Worm (Caenorhabditis elegans) whole organism, L1 larva: ENCODE measurements around the gene C05C9.3.

ENCODE experiments used
- C16A3.4 ChIP-seq: fragments of 150-350 bp; optimal IDR thresholded peaks from 2 replicates; lab custom pipeline; 2014; ENCODE audit warnings: missing biosample characterization, missing genetic modification characterization
- C34B4.2 ChIP-seq: sonication (generic microtip); optimal IDR thresholded peaks from 2 replicates; lab custom pipeline; 2017; ENCODE audit warnings: mild to moderate bottlenecking, missing genetic modification characterization, missing compliant biosample characterization
- Y116A8C.19 ChIP-seq: sonication (generic microtip); optimal IDR thresholded peaks from 2 replicates; lab custom pipeline; 2016; ENCODE audit warnings: missing compliant biosample characterization, missing genetic modification characterization, borderline replicate concordance
- alr-1 ChIP-seq: fragments of 200-800 bp; sonication (Bioruptor generic); optimal IDR thresholded peaks from 2 replicates; lab custom pipeline; 2018; ENCODE audit warnings: borderline replicate concordance, mild to moderate bottlenecking, missing genetic modification characterization, missing compliant biosample characterization
- blmp-1 ChIP-seq: fragments of 150-350 bp; optimal IDR thresholded peaks from 2 replicates; lab custom pipeline; 2014; ENCODE audit warnings: missing biosample characterization, missing genetic modification characterization
- ceh-63 ChIP-seq: fragments of 200-800 bp; sonication (Bioruptor generic); optimal IDR thresholded peaks from 2 replicates; lab custom pipeline; 2018; ENCODE audit warnings: mild to moderate bottlenecking, missing genetic modification characterization, missing compliant biosample characterization
- ceh-82 ChIP-seq, 3 experiments: fragments of 150-350 bp in 1 of 3; sonication (generic microtip) in 2 of 3; optimal IDR thresholded peaks; 2 replicates each; lab custom pipeline; 2014 to 2017; ENCODE audit warnings: missing biosample characterization in 3 of 3, missing genetic modification characterization in 3 of 3
- ceh-90 ChIP-seq: sonication (generic microtip); optimal IDR thresholded peaks from 2 replicates; lab custom pipeline; 2016; ENCODE audit warnings: missing genetic modification characterization, missing compliant biosample characterization
- dsc-1 ChIP-seq: sonication (generic microtip); optimal IDR thresholded peaks from 2 replicates; lab custom pipeline; 2016; ENCODE audit warnings: mild to moderate bottlenecking, missing genetic modification characterization, missing compliant biosample characterization
- efl-1 ChIP-seq, 4 experiments: fragments of 150-350 bp; optimal IDR thresholded peaks in 3 of 4; peaks in 1 of 4; 1 replicate in 1 of 4; 2 replicates in 3 of 4; lab custom pipeline; 2014; ENCODE audit warnings: missing biosample characterization in 2 of 4, missing genetic modification characterization in 2 of 4, missing genetic modification reagents in 2 of 4
- egl-13 ChIP-seq: sonication (generic microtip); optimal IDR thresholded peaks from 2 replicates; lab custom pipeline; 2016; ENCODE audit warnings: missing genotype, missing genetic modification reagents, missing genetic modification characterization, missing compliant biosample characterization
- ets-5 ChIP-seq: fragments of 200-800 bp; sonication (Bioruptor generic); IDR thresholded peaks from 2 replicates; pipeline ENCODE4 v1.3.6; 2022; ENCODE audit warnings: missing genetic modification characterization, missing compliant biosample characterization
- fkh-4 ChIP-seq: sonication (generic microtip); optimal IDR thresholded peaks from 2 replicates; lab custom pipeline; 2016; ENCODE audit warnings: missing compliant biosample characterization, missing genetic modification characterization, borderline replicate concordance
- fkh-8 ChIP-seq: sonication (generic microtip); optimal IDR thresholded peaks from 2 replicates; lab custom pipeline; 2016; ENCODE audit warnings: mild to moderate bottlenecking, missing genetic modification characterization, missing compliant biosample characterization
- grh-1 ChIP-seq: fragments of 200-800 bp; sonication (Bioruptor generic); IDR thresholded peaks from 2 replicates; pipeline ENCODE4 v1.3.6; 2022; ENCODE audit warnings: missing genetic modification reagents, missing genetic modification characterization, missing compliant biosample characterization
- lin-14 ChIP-seq: fragments of 200-800 bp; sonication (Bioruptor generic); optimal IDR thresholded peaks from 2 replicates; lab custom pipeline; 2018; ENCODE audit warnings: mild to moderate bottlenecking, missing genetic modification characterization, moderate library complexity, missing compliant biosample characterization
- lin-39 ChIP-seq: fragments of 150-350 bp; optimal IDR thresholded peaks from 2 replicates; lab custom pipeline; 2014; ENCODE audit warnings: missing biosample characterization, missing genetic modification reagents, missing genetic modification characterization
- lir-3 ChIP-seq: sonication (generic microtip); optimal IDR thresholded peaks from 2 replicates; lab custom pipeline; 2016; ENCODE audit warnings: mild to moderate bottlenecking, missing genetic modification characterization, moderate library complexity, missing compliant biosample characterization; ENCODE audit not compliant: poor library complexity
- lsy-2 ChIP-seq, 2 experiments: fragments of 150-350 bp; optimal IDR thresholded peaks; 2 replicates each; lab custom pipeline; 2014; ENCODE audit warnings: missing biosample characterization in 2 of 2, missing genetic modification characterization in 2 of 2
- mab-9 ChIP-seq: fragments of 200-800 bp; sonication (Bioruptor generic); IDR thresholded peaks from 2 replicates; pipeline ENCODE4 v1.3.6; 2022; ENCODE audit warnings: missing genetic modification reagents, missing genetic modification characterization, missing compliant biosample characterization
- mdl-1 ChIP-seq, 2 experiments: fragments of 150-350 bp; optimal IDR thresholded peaks; 2 replicates each; lab custom pipeline; 2014 to 2017; ENCODE audit warnings: missing biosample characterization in 2 of 2, missing genetic modification characterization in 2 of 2, inconsistent platforms in 1 of 2
- nhr-11 ChIP-seq: fragments of 150-350 bp; optimal IDR thresholded peaks from 2 replicates; lab custom pipeline; 2014; ENCODE audit warnings: missing biosample characterization, missing genetic modification characterization
- nhr-237 ChIP-seq: fragments of 150-350 bp; optimal IDR thresholded peaks from 2 replicates; lab custom pipeline; 2014; ENCODE audit warnings: missing biosample characterization, missing genetic modification characterization
- nhr-28 ChIP-seq: fragments of 150-350 bp; optimal IDR thresholded peaks from 2 replicates; lab custom pipeline; 2014; ENCODE audit warnings: missing biosample characterization, missing genetic modification characterization
- nhr-71 ChIP-seq: sonication (generic microtip); optimal IDR thresholded peaks from 2 replicates; lab custom pipeline; 2016; ENCODE audit warnings: mild to moderate bottlenecking, missing genetic modification characterization, moderate library complexity, missing compliant biosample characterization
- nhr-85 ChIP-seq: sonication (generic microtip); peaks from one replicate; lab custom pipeline; 2016; ENCODE audit warnings: missing genetic modification characterization, inconsistent platforms, missing compliant biosample characterization
- pax-3 ChIP-seq: fragments of 200-800 bp; sonication (Bioruptor generic); optimal IDR thresholded peaks from 2 replicates; lab custom pipeline; 2018; ENCODE audit warnings: mild to moderate bottlenecking, missing genetic modification characterization, moderate library complexity, missing compliant biosample characterization
- rnt-1 ChIP-seq: sonication (generic microtip); optimal IDR thresholded peaks from 2 replicates; lab custom pipeline; 2016; ENCODE audit warnings: mild to moderate bottlenecking, missing genetic modification characterization, moderate library complexity, missing compliant biosample characterization
- snpc-4 ChIP-seq: fragments of 150-350 bp; optimal IDR thresholded peaks from 2 replicates; lab custom pipeline; 2014; ENCODE audit warnings: missing biosample characterization, missing genetic modification characterization
- sox-4 ChIP-seq: sonication (generic microtip); optimal IDR thresholded peaks from 2 replicates; lab custom pipeline; 2016; ENCODE audit warnings: missing genetic modification characterization, missing compliant biosample characterization
- tbx-2 ChIP-seq: sonication (generic microtip); optimal IDR thresholded peaks from 2 replicates; lab custom pipeline; 2016; ENCODE audit warnings: missing genetic modification characterization, missing compliant biosample characterization
- tlp-1 ChIP-seq: fragments of 150-350 bp; optimal IDR thresholded peaks from 2 replicates; lab custom pipeline; 2014; ENCODE audit warnings: missing biosample characterization, missing genetic modification characterization
- unc-30 ChIP-seq: sonication (generic microtip); optimal IDR thresholded peaks from 2 replicates; lab custom pipeline; 2017; ENCODE audit warnings: missing biosample characterization, missing genetic modification characterization
- unc-62 ChIP-seq: fragments of 150-350 bp; optimal IDR thresholded peaks from 2 replicates; lab custom pipeline; 2014; ENCODE audit warnings: missing biosample characterization, missing genetic modification reagents, missing genetic modification characterization
- unc-98 ChIP-seq: fragments of 200-800 bp; sonication (Bioruptor generic); IDR thresholded peaks from 2 replicates; pipeline ENCODE4 v1.3.6; 2022; ENCODE audit warnings: missing genetic modification characterization, missing compliant biosample characterization
- xbp-1 ChIP-seq: sonication (generic microtip); optimal IDR thresholded peaks from 2 replicates; lab custom pipeline; 2016; ENCODE audit warnings: missing genetic modification characterization, missing compliant biosample characterization
- zag-1 ChIP-seq: fragments of 150-350 bp; optimal IDR thresholded peaks from 2 replicates; lab custom pipeline; 2014; ENCODE audit warnings: missing biosample characterization, missing genetic modification characterization
- ztf-4 ChIP-seq: fragments of 150-350 bp; optimal IDR thresholded peaks from 2 replicates; lab custom pipeline; 2014; ENCODE audit warnings: missing biosample characterization, missing genetic modification characterization

The C05C9.3 gene

ce11 chrX:11162778-11163584 is 10.4 kb upstream of the C05C9.3 start:
- TF ChIP-seq ceh-63 (no peak), nhr-11 (tag; lab: Kevin White, UChicago) (no peak), snpc-4 (tag; lab: Kevin White, UChicago) (no peak), dsc-1 (tag; lab: Kevin White, UChicago) (no peak), nhr-237 (tag; lab: Kevin White, UChicago) (no peak), nhr-71 (tag; lab: Kevin White, UChicago) (no peak), sox-4 (tag; lab: Kevin White, UChicago) (no peak), ceh-90 (tag; lab: Kevin White, UChicago) (no peak), fkh-4 (no peak), lir-3 (no peak), zag-1 (tag; lab: Kevin White, UChicago) (no peak), ceh-82 (tag; optimal IDR thresholded peaks at IDR 0.05; lab: Kevin White, UChicago) (no peak), Y116A8C.19 (tag; lab: Kevin White, UChicago) (no peak), ets-5 (GFP tag; lab: Robert Waterston, UW) (no peak), tlp-1 (tag; lab: Kevin White, UChicago) (no peak), egl-13 (tag; lab: Kevin White, UChicago) (no peak), C34B4.2 (tag; lab: Kevin White, UChicago) (no peak)

- no peak for TF ChIP-seq unc-98 (GFP tag; lab: Robert Waterston, UW)
Measured at ce11 chrX:11160537-11160936, 7.9 kb upstream of the C05C9.3 start, which contains the start of gene C05C9.1. Gene C05C9.1, plus strand, starts transcription at chrX:11160837.

DNA sequence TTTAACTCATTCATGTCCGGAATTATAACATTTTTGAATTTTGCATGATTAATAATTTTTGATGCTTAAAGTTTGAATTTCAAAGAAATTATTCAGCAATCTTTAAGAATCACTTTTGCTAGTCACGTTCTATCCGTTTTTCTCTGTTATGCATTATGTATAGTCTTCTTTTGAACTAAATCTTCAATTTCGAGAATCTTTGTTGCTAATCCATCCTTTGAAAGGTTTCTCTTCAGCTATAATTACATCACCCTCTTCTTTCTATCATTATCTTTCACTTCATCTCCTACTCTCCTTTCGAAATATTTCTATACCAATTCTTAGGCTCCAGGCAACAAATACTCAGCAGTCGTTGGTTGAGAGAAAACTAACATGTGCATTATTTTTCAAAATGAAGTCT is 1.1 kb downstream of the C05C9.3 start:
- TF ChIP-seq nhr-71 (tag; lab: Kevin White, UChicago) = no peak
- no peak for TF ChIP-seq grh-1 (GFP tag; lab: Robert Waterston, UW)
- TF ChIP-seq snpc-4 (tag; lab: Kevin White, UChicago) = no peak
- no peak for TF ChIP-seq unc-62
- peak; percentile 56 for TF ChIP-seq dsc-1 (tag; lab: Kevin White, UChicago)
- no peak for TF ChIP-seq lir-3
- TF ChIP-seq ceh-63 = no peak
- TF ChIP-seq xbp-1 = no peak
- TF ChIP-seq pax-3 (tag; lab: Kevin White, UChicago) = peak; percentile 34
- TF ChIP-seq nhr-11 (tag; lab: Kevin White, UChicago) = peak; percentile 52
- TF ChIP-seq ztf-4 (tag; lab: Kevin White, UChicago) = no peak
- TF ChIP-seq unc-98 (GFP tag; lab: Robert Waterston, UW) = no peak
- TF ChIP-seq fkh-4 = no peak
- no peak for TF ChIP-seq nhr-28 (tag; lab: Kevin White, UChicago)
- TF ChIP-seq efl-1 (optimal IDR thresholded peaks at IDR 0.05; lab: Kevin White, UChicago) = no peak
- no peak for TF ChIP-seq efl-1 (GFP tag; optimal IDR thresholded peaks at IDR 0.05 in 1 of 2; lab: Kevin White, UChicago)
- TF ChIP-seq ceh-90 (tag; lab: Kevin White, UChicago) = no peak
- TF ChIP-seq alr-1 (tag; lab: Kevin White, UChicago) = no peak
- TF ChIP-seq mdl-1 (tag; optimal IDR thresholded peaks at IDR 0.05; lab: Kevin White, UChicago) = no peak
- TF ChIP-seq lin-39 (tag; lab: Kevin White, UChicago) = no peak
- TF ChIP-seq tbx-2 = no peak
- TF ChIP-seq fkh-8 = peak; percentile 54
- TF ChIP-seq lsy-2 (tag; optimal IDR thresholded peaks at IDR 0.05; lab: Kevin White, UChicago) = no peak
- TF ChIP-seq rnt-1 (tag; lab: Kevin White, UChicago) = no peak

ce11 chrX:11137632-11138031 is 15.0 kb downstream of the C05C9.3 start:
- TF ChIP-seq blmp-1 (tag; lab: Kevin White, UChicago) (peak; percentile 4), lin-14 (GFP tag; lab: Kevin White, UChicago) (peak; percentile 18), ceh-90 (tag; lab: Kevin White, UChicago) (no peak), nhr-85 (tag; lab: Kevin White, UChicago) (no peak), pax-3 (tag; lab: Kevin White, UChicago) (no peak), mab-9 (GFP tag; lab: Robert Waterston, UW) (peak; percentile 68), C16A3.4 (tag; lab: Kevin White, UChicago) (no peak), unc-30 (peak; percentile 14)
